Fruit fly (Drosophila melanogaster) S2 (cell line): ENCODE data around the gene Rift.
A peak's percentile ranks its signal among the peaks of the same experiment; 100 is the strongest.

Experiments
- CG8478 ChIP-seq: fragments of >200 bp; optimal IDR thresholded peaks from 2 replicates; lab custom pipeline; 2018
- CTCF ChIP-seq, 2 experiments: fragments of >200 bp; optimal IDR thresholded peaks; 2 replicates each; lab custom pipeline; 2018

DNA sequence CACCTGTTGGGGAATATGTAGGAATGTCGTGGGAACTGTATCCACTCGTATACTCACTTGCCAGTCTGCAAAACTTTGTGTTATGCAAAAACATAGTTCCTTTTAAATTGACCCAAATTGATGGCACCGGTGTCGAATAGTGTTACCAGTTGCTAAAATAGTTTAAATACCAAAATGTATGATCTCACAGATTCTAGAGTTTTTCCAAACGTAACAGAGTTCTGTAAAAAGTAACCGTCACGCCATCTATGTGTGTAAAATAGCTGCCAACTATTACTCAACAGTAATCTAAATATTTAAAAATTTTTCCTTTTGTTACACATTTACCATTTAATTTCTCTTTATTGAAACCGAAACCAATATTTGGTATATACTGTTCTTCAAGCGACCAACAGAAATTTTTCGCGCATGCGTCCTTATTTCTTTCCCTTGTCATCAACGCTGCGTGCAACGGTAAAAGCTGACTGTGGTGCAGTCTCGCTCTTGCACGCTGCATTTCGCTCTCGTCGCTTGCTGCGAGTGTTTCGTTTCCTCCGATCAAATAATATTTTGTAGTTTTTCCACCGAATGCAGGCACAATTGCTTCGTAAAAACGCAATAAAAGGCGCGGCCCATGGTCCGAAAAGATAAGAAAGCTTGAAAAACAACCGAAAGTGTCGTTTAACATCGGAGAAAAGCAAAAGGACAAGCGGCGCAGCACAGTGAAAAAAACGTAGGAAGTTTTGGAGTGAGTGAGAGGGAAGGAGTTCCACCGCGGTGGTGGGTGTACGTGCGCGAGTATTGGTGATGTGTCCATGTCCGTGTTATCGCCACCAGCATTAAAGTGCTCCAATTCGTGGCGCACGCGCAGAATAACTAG, 2.4 kb upstream of the Rift start, which contains the start of the genes FeCH and RhoGAP100F:
- TF ChIP-seq CG8478 (no peak), CTCF (optimal IDR thresholded peaks at IDR 0.05; lab: Kevin White, UChicago) (peak; percentile 73 to 88)
